Fruit fly (Drosophila melanogaster): ENCODE results near the gene CG14658.

DNA sequence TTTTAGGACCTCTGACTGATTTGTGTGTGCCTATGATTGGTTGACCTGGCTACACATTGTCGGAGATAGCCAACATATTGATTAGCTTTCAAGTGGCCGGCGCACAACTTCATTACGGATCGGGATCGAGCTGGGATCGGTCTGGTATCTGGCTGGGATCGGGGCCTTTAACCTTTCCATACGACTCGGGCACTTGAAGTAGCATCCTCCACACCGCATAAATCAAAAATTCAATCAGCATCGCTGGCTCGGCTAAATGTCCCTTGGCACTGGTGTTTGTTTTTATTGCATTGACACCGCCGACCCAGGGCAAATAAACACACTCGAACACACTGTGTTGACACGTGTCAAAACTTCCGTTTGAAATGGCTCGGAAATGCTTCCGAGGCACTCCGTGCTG, 25.4 kb upstream of the CG14658 start:
- TF ChIP-seq net (GFP tag; optimal IDR thresholded peaks at IDR 0.05) = no peak
- no peak for TF ChIP-seq CG8632 (GFP tag; optimal IDR thresholded peaks at IDR 0.05)
- no peak for TF ChIP-seq Sox102F (GFP tag; optimal IDR thresholded peaks at IDR 0.05)
- TF ChIP-seq CG9139 (GFP tag; optimal IDR thresholded peaks at IDR 0.05) = no peak
- no peak for TF ChIP-seq Smox (GFP tag; optimal IDR thresholded peaks at IDR 0.05)
- no peak for TF ChIP-seq CG11902 (GFP tag; optimal IDR thresholded peaks at IDR 0.05)
- TF ChIP-seq Gug (GFP tag; IDR thresholded peaks at IDR 0.05) = no peak
- no peak for TF ChIP-seq fkh (GFP tag; optimal IDR thresholded peaks at IDR 0.05)
- TF ChIP-seq CG34406 (GFP tag; optimal IDR thresholded peaks at IDR 0.05) = no peak

Data from whole organism, prepupa.